Worm (Caenorhabditis elegans) whole organism, L4 larva: ENCODE measurements around the gene sdpn-1.

Source experiments
- F10B5.3 ChIP-seq: sonication (generic microtip); optimal IDR thresholded peaks from 2 replicates; lab custom pipeline; 2016; ENCODE audit warnings: mild to moderate bottlenecking, missing genetic modification characterization, missing compliant biosample characterization
- T20F7.1 ChIP-seq: fragments of 200-800 bp; sonication (Bioruptor generic); optimal IDR thresholded peaks from 2 replicates; lab custom pipeline; 2018; ENCODE audit warnings: mild to moderate bottlenecking, missing genetic modification characterization, missing compliant biosample characterization
- aha-1 ChIP-seq: fragments of 150-350 bp; peaks from one replicate; lab custom pipeline; 2014; ENCODE audit warnings: missing biosample characterization, missing genetic modification characterization
- ctbp-1 ChIP-seq: fragments of 200-800 bp; sonication (Bioruptor generic); IDR thresholded peaks from 2 replicates; pipeline ENCODE4 v1.3.6; 2022; ENCODE audit warnings: missing genetic modification reagents, missing genetic modification characterization, missing compliant biosample characterization
- daf-12 ChIP-seq: fragments of 150-350 bp; optimal IDR thresholded peaks from 2 replicates; lab custom pipeline; 2014; ENCODE audit warnings: missing biosample characterization, missing genetic modification reagents, missing genetic modification characterization
- daf-16 ChIP-seq, 3 experiments: sonication (generic microtip); optimal IDR thresholded peaks; 2 replicates each; lab custom pipeline; 2016 to 2017; ENCODE audit warnings: missing genetic modification characterization in 3 of 3, missing genetic modification reagents in 3 of 3, mild to moderate bottlenecking in 2 of 3, missing compliant biosample characterization in 2 of 3, missing biosample characterization in 1 of 3, moderate library complexity in 1 of 3
- daf-8 ChIP-seq: fragments of 200-800 bp; sonication (Bioruptor generic); IDR thresholded peaks from 2 replicates; pipeline ENCODE4 v1.3.6; 2022; ENCODE audit warnings: missing genetic modification characterization, missing compliant biosample characterization
- dmd-6 ChIP-seq: fragments of 200-800 bp; sonication (Bioruptor generic); IDR thresholded peaks from 2 replicates; pipeline ENCODE4 v1.3.6; 2022; ENCODE audit warnings: missing genetic modification reagents, missing genetic modification characterization, missing compliant biosample characterization
- mdl-1 ChIP-seq, 2 experiments: fragments of 150-350 bp in 1 of 2; sonication (generic microtip) in 1 of 2; optimal IDR thresholded peaks; 2 replicates each; lab custom pipeline; 2014 to 2017; ENCODE audit warnings: missing biosample characterization in 2 of 2, missing genetic modification characterization in 2 of 2
- nhr-10 ChIP-seq: fragments of 150-350 bp; optimal IDR thresholded peaks from 2 replicates; lab custom pipeline; 2014; ENCODE audit warnings: missing biosample characterization, missing genetic modification characterization
- nhr-102 ChIP-seq: sonication (generic microtip); optimal IDR thresholded peaks from 2 replicates; lab custom pipeline; 2016; ENCODE audit warnings: mild to moderate bottlenecking, missing genetic modification characterization, moderate library complexity, missing compliant biosample characterization
- nhr-6 ChIP-seq: fragments of 150-350 bp; optimal IDR thresholded peaks from 2 replicates; lab custom pipeline; 2014; ENCODE audit warnings: missing biosample characterization, missing genetic modification characterization
- nhr-76 ChIP-seq: fragments of 150-350 bp; optimal IDR thresholded peaks from 2 replicates; lab custom pipeline; 2014; ENCODE audit warnings: missing biosample characterization, missing genetic modification characterization
- saeg-2 ChIP-seq: fragments of 200-800 bp; sonication (Bioruptor generic); IDR thresholded peaks from 2 replicates; pipeline ENCODE4 v1.3.6; 2022; ENCODE audit warnings: missing genetic modification reagents, missing genetic modification characterization, missing compliant biosample characterization
- snpc-1.2 ChIP-seq: fragments of 200-800 bp; sonication (Bioruptor generic); IDR thresholded peaks from 2 replicates; pipeline ENCODE4 v1.3.6; 2022; ENCODE audit warnings: missing genetic modification reagents, missing genetic modification characterization, missing compliant biosample characterization
- unc-39 ChIP-seq: sonication (generic microtip); optimal IDR thresholded peaks from 2 replicates; lab custom pipeline; 2017; ENCODE audit warnings: missing biosample characterization, missing genetic modification characterization

Gene sdpn-1

ce11 chrX:7944999-7945398, 53.0 kb downstream of the sdpn-1 start, which contains the start of gene tnt-3:
TSS of gene tnt-3 (minus strand) at chrX:7945099.
- TF ChIP-seq F10B5.3 (tag; lab: Kevin White, UChicago) = no peak
- TF ChIP-seq mdl-1 (tag; optimal IDR thresholded peaks at IDR 0.05; lab: Kevin White, UChicago) = no peak
- TF ChIP-seq nhr-102 (tag; lab: Kevin White, UChicago) = no peak
- no peak for TF ChIP-seq unc-39 (tag; lab: Kevin White, UChicago)
- TF ChIP-seq nhr-76 (tag; lab: Kevin White, UChicago) = no peak
- no peak for TF ChIP-seq nhr-10 (tag; lab: Kevin White, UChicago)
- no peak for TF ChIP-seq daf-12 (tag; lab: Kevin White, UChicago)
- TF ChIP-seq snpc-1.2 (GFP tag; lab: Robert Waterston, UW) = no peak
- no peak for TF ChIP-seq daf-16 (GFP tag; optimal IDR thresholded peaks at IDR 0.05; lab: Kevin White, UChicago)
- TF ChIP-seq daf-16 (tag; optimal IDR thresholded peaks at IDR 0.05; lab: Kevin White, UChicago) = no peak
- TF ChIP-seq ctbp-1 (GFP tag; lab: Robert Waterston, UW) = no peak
- TF ChIP-seq dmd-6 (GFP tag; lab: Robert Waterston, UW) = no peak
- TF ChIP-seq T20F7.1 (GFP tag; lab: Kevin White, UChicago) = no peak

- no peak for TF ChIP-seq nhr-6
- TF ChIP-seq aha-1 (tag; lab: Kevin White, UChicago) = peak; percentile 90
- no peak for TF ChIP-seq saeg-2
- TF ChIP-seq daf-8 (GFP tag; lab: Robert Waterston, UW) = no peak
Measured at ce11 chrX:7942675-7943074, 55.4 kb downstream of the sdpn-1 start.
